Worm (Caenorhabditis elegans): ENCODE measurements around the gene C03B1.3.

DNA sequence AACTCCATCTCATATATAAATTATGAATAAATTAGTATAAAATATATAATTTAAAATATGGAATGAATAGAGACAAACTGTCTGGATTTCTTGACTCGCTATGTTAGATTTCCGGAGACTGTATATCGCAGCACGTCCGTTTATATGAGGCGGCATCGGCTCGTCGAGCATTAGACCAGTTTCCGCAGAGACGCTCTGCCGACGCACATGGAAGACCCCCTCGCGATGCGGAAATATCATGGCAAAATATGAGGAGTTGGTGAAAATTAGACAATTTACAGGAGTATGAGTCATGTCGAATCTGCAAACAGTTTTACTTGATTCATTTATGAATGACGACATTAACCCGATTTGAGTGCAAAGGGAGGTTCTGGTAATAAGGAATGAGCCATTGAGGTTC is 46.3 kb upstream of the C03B1.3 start, which contains the start of gene chtb-3:
- TF ChIP-seq rcor-1 (GFP tag; IDR thresholded peaks at IDR 0.05) (no peak), nhr-90 (tag; optimal IDR thresholded peaks at IDR 0.05) (no peak), ceh-79 (tag; optimal IDR thresholded peaks at IDR 0.05) (no peak)
